Worm (Caenorhabditis elegans): ENCODE measurements around the gene T01G1.4.

Gene T01G1.4

ce11 chrIV:11349747-11350146 is 11.6 kb downstream of the T01G1.4 start:
- TF ChIP-seq hlh-26 (GFP tag; conservative IDR thresholded peaks at IDR 0.05) (no peak), athp-1 (tag; optimal IDR thresholded peaks at IDR 0.05) (no peak), aptf-3 (GFP tag; IDR thresholded peaks at IDR 0.05) (no peak), rec-8 (tag; optimal IDR thresholded peaks at IDR 0.05) (no peak), ceh-79 (tag; optimal IDR thresholded peaks at IDR 0.05) (no peak), nfya-1 (tag; optimal IDR thresholded peaks at IDR 0.05; ENCODE audit: borderline replicate concordance, insufficient read depth) (no peak), let-607 (tag; optimal IDR thresholded peaks at IDR 0.05) (no peak), let-526 (GFP tag; IDR thresholded peaks at IDR 0.05) (no peak), C17E4.6 (GFP tag; IDR thresholded peaks at IDR 0.05) (no peak), attf-3 (GFP tag; conservative IDR thresholded peaks at IDR 0.05) (no peak), ztf-22 (GFP tag; optimal IDR thresholded peaks at IDR 0.05) (no peak), hsf-1 (GFP tag; IDR thresholded peaks at IDR 0.05) (no peak), bed-2 (GFP tag; IDR thresholded peaks at IDR 0.05) (no peak), ztf-6 (GFP tag; IDR thresholded peaks at IDR 0.05) (no peak), F39B2.1 (GFP tag; IDR thresholded peaks at IDR 0.05) (no peak), lin-54 (GFP tag; optimal IDR thresholded peaks at IDR 0.05) (no peak), hrde-1 (tag; optimal IDR thresholded peaks at IDR 0.05; ENCODE audit: borderline replicate concordance) (no peak), him-1 (tag; optimal IDR thresholded peaks at IDR 0.05) (no peak), nhr-27 (tag; optimal IDR thresholded peaks at IDR 0.05) (no peak)

ce11 chrIV:11348822-11349221 is 12.5 kb downstream of the T01G1.4 start:
- TF ChIP-seq B0261.1 (tag; optimal IDR thresholded peaks at IDR 0.05) (no peak), snpc-4 (GFP tag; optimal IDR thresholded peaks at IDR 0.05) (no peak), snpc-4 (tag; optimal IDR thresholded peaks at IDR 0.05) (no peak), snpc-1.3 (tag; optimal IDR thresholded peaks at IDR 0.05; ENCODE audit: insufficient read depth) (no peak), chd-7 (tag; optimal IDR thresholded peaks at IDR 0.05) (no peak), ztf-3 (GFP tag; optimal IDR thresholded peaks at IDR 0.05) (no peak), ets-4 (GFP tag; optimal IDR thresholded peaks at IDR 0.05) (no peak), mcd-1 (GFP tag; IDR thresholded peaks at IDR 0.05) (no peak), gei-17 (GFP tag; optimal IDR thresholded peaks at IDR 0.05) (no peak), somi-1 (GFP tag; optimal IDR thresholded peaks at IDR 0.05) (no peak), lin-40 (tag; optimal IDR thresholded peaks at IDR 0.05) (no peak), madf-3 (GFP tag; IDR thresholded peaks at IDR 0.05) (no peak), Y79H2A.3 (GFP tag; conservative IDR thresholded peaks at IDR 0.05) (no peak), F52B5.7 (tag; optimal IDR thresholded peaks at IDR 0.05) (no peak), K12H6.12 (tag; optimal IDR thresholded peaks at IDR 0.05) (no peak), unc-62 (GFP tag; optimal IDR thresholded peaks at IDR 0.05) (no peak), B0336.3 (GFP tag; IDR thresholded peaks at IDR 0.05) (no peak)

- TF ChIP-seq lin-40 (tag; optimal IDR thresholded peaks at IDR 0.05) = no peak
- TF ChIP-seq nhr-120 (GFP tag; IDR thresholded peaks at IDR 0.05) = no peak
- no peak for TF ChIP-seq hrde-1 (tag; optimal IDR thresholded peaks at IDR 0.05; ENCODE audit: borderline replicate concordance)
- TF ChIP-seq B0336.3 (GFP tag; IDR thresholded peaks at IDR 0.05) = no peak
- no peak for TF ChIP-seq rec-8 (tag; optimal IDR thresholded peaks at IDR 0.05)
- no peak for TF ChIP-seq dpl-1 (GFP tag; optimal IDR thresholded peaks at IDR 0.05)
- TF ChIP-seq lin-26 (GFP tag; IDR thresholded peaks at IDR 0.05) = no peak
- no peak for TF ChIP-seq attf-5 (GFP tag; optimal IDR thresholded peaks at IDR 0.05)
- no peak for TF ChIP-seq lsy-27 (tag; optimal IDR thresholded peaks at IDR 0.05; ENCODE audit: borderline replicate concordance, insufficient read depth)
- no peak for TF ChIP-seq F57C9.4 (tag; optimal IDR thresholded peaks at IDR 0.05)
- no peak for TF ChIP-seq madf-3 (GFP tag; IDR thresholded peaks at IDR 0.05)
- no peak for TF ChIP-seq F10E7.11 (tag; optimal IDR thresholded peaks at IDR 0.05)
- no peak for TF ChIP-seq rcor-1 (GFP tag; IDR thresholded peaks at IDR 0.05)
- TF ChIP-seq aptf-2 (GFP tag; conservative IDR thresholded peaks at IDR 0.05) = no peak
- no peak for TF ChIP-seq B0261.1 (tag; optimal IDR thresholded peaks at IDR 0.05)
- TF ChIP-seq ama-1 (optimal IDR thresholded peaks at IDR 0.05) = no peak
- no peak for TF ChIP-seq ama-1 (GFP tag; optimal IDR thresholded peaks at IDR 0.05)
- no peak for TF ChIP-seq ceh-91 (GFP tag; IDR thresholded peaks at IDR 0.05)
Measured at ce11 chrIV:11347275-11347674, 14.0 kb downstream of the T01G1.4 start.

Measured in whole organism, young adult.